Fruit fly (Drosophila melanogaster): Measurements from ENCODE around the gene ath.

DNA sequence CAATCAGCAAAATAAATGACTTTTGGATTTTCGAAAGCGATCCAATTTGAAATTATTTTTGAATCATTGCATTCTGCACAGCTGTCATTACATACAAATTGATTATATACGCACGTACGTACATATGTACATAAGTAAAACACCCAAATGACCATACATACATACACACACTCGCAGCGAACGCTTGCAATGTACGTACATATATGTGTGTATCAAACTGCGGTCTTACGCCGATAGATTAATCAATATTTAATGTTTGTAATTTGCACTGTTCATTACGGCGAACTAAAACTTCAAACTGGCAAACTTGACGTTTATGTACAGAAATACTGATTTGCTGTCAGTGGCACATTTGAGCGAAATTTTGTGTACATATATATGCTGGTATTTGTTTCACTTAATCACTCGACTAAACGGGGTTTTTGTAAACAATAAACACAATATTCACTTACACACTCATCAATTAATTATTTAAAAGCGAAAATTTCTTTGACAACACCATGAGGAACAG lies 15.3 kb downstream of the ath start:
- TF ChIP-seq CG10669 (GFP tag; optimal IDR thresholded peaks at IDR 0.05): no peak
- no peak for TF ChIP-seq eg (GFP tag; IDR thresholded peaks at IDR 0.05)
- no peak for TF ChIP-seq CG6792 (GFP tag; optimal IDR thresholded peaks at IDR 0.05)
- TF ChIP-seq Gug (GFP tag; IDR thresholded peaks at IDR 0.05): no peak
- no peak for TF ChIP-seq pdm3 (GFP tag; optimal IDR thresholded peaks at IDR 0.05)
- TF ChIP-seq Hr39 (GFP tag; optimal IDR thresholded peaks at IDR 0.05): no peak
